Worm (Caenorhabditis elegans) whole organism, L1 larva: ENCODE measurements around the gene B0563.9.

ENCODE experiments used
- ama-1 ChIP-seq: fragments of 150-350 bp; optimal IDR thresholded peaks from 2 replicates; lab custom pipeline; 2014
- dpl-1 ChIP-seq, 3 experiments: fragments of 150-350 bp in 2 of 3; sonication (generic microtip) in 1 of 3; optimal IDR thresholded peaks; 2 replicates each; lab custom pipeline; 2014 to 2017; ENCODE audit warnings: missing biosample characterization in 3 of 3, missing genetic modification characterization in 3 of 3, missing genetic modification reagents in 3 of 3
- lin-15B ChIP-seq: fragments of 150-350 bp; sonication (generic microtip); optimal IDR thresholded peaks from 3 replicates; lab custom pipeline; 2014; ENCODE audit warnings: missing biosample characterization, missing genetic modification characterization
- tbx-2 ChIP-seq: sonication (generic microtip); optimal IDR thresholded peaks from 2 replicates; lab custom pipeline; 2016; ENCODE audit warnings: missing genetic modification characterization, missing compliant biosample characterization

- peak; percentile 89 for TF ChIP-seq tbx-2 (tag; lab: Kevin White, UChicago)
- no peak for TF ChIP-seq lin-15B (tag; lab: Kevin White, UChicago)
- no peak for TF ChIP-seq dpl-1 (GFP tag; optimal IDR thresholded peaks at IDR 0.05; lab: Kevin White, UChicago)
- no peak for TF ChIP-seq ama-1 (lab: Kevin White, UChicago)
Observed at ce11 chrX:9146953-9147352, 21.4 kb upstream of the B0563.9 start.
